Worm (Caenorhabditis elegans) whole organism, L4 larva: Measurements from ENCODE around the gene C08B6.10.

Experiments
- D1046.2 ChIP-seq: fragments of 200-800 bp; sonication (Bioruptor generic); IDR thresholded peaks from 2 replicates; pipeline ENCODE4 v1.3.6; 2022; ENCODE audit warnings: missing genetic modification characterization, missing compliant biosample characterization
- F10B5.3 ChIP-seq: sonication (generic microtip); optimal IDR thresholded peaks from 2 replicates; lab custom pipeline; 2016; ENCODE audit warnings: mild to moderate bottlenecking, missing genetic modification characterization, missing compliant biosample characterization
- F37D6.2 ChIP-seq: sonication (generic microtip); optimal IDR thresholded peaks from 2 replicates; lab custom pipeline; 2016; ENCODE audit warnings: mild to moderate bottlenecking, missing genetic modification characterization, missing compliant biosample characterization
- F44E2.7 ChIP-seq: fragments of 200-800 bp; sonication (Bioruptor generic); IDR thresholded peaks from 2 replicates; pipeline ENCODE4 v2.1.2; 2022; ENCODE audit warnings: missing genetic modification characterization, missing compliant biosample characterization
- R02D3.7 ChIP-seq: fragments of 150-350 bp; sonication (generic microtip); optimal IDR thresholded peaks from 3 replicates; lab custom pipeline; 2014; ENCODE audit warnings: missing biosample characterization, missing genetic modification characterization
- T20F7.1 ChIP-seq: fragments of 200-800 bp; sonication (Bioruptor generic); optimal IDR thresholded peaks from 2 replicates; lab custom pipeline; 2018; ENCODE audit warnings: mild to moderate bottlenecking, missing genetic modification characterization, missing compliant biosample characterization
- Y105C5A.15 ChIP-seq: fragments of 200-800 bp; sonication (Bioruptor generic); IDR thresholded peaks from 2 replicates; pipeline ENCODE4 v1.3.6; 2022; ENCODE audit warnings: missing genetic modification characterization, missing compliant biosample characterization
- Y5F2A.4 ChIP-seq: fragments of 200-800 bp; sonication (Bioruptor generic); optimal IDR thresholded peaks from 2 replicates; lab custom pipeline; 2018; ENCODE audit warnings: mild to moderate bottlenecking, missing genetic modification characterization, missing compliant biosample characterization
- ZK546.5 ChIP-seq, 2 experiments: sonication (generic microtip); optimal IDR thresholded peaks; 2 replicates each; lab custom pipeline; 2017; ENCODE audit warnings: missing biosample characterization in 2 of 2, missing genetic modification characterization in 2 of 2
- aha-1 ChIP-seq: fragments of 150-350 bp; peaks from one replicate; lab custom pipeline; 2014; ENCODE audit warnings: missing biosample characterization, missing genetic modification characterization
- aly-2 ChIP-seq: sonication (generic microtip); optimal IDR thresholded peaks from 2 replicates; lab custom pipeline; 2018; ENCODE audit warnings: missing biosample characterization, missing genetic modification characterization
- attf-4 ChIP-seq: sonication (generic microtip); optimal IDR thresholded peaks from 3 replicates; lab custom pipeline; 2017; ENCODE audit warnings: missing biosample characterization, missing genetic modification characterization
- ceh-28 ChIP-seq: fragments of 150-350 bp; optimal IDR thresholded peaks from 2 replicates; lab custom pipeline; 2014; ENCODE audit warnings: missing biosample characterization, missing genetic modification reagents, missing genetic modification characterization
- ceh-32 ChIP-seq: sonication (generic microtip); optimal IDR thresholded peaks from 2 replicates; lab custom pipeline; 2016; ENCODE audit warnings: mild to moderate bottlenecking, missing genetic modification characterization, missing compliant biosample characterization; ENCODE audit not compliant: poor library complexity
- ceh-62 ChIP-seq: sonication (generic microtip); optimal IDR thresholded peaks from 2 replicates; lab custom pipeline; 2017; ENCODE audit warnings: missing biosample characterization, missing genetic modification characterization
- ceh-82 ChIP-seq: sonication (generic microtip); optimal IDR thresholded peaks from 2 replicates; lab custom pipeline; 2017; ENCODE audit warnings: missing biosample characterization, missing genetic modification characterization
- ctbp-1 ChIP-seq: fragments of 200-800 bp; sonication (Bioruptor generic); IDR thresholded peaks from 2 replicates; pipeline ENCODE4 v1.3.6; 2022; ENCODE audit warnings: missing genetic modification reagents, missing genetic modification characterization, missing compliant biosample characterization
- daf-16 ChIP-seq, 3 experiments: sonication (generic microtip); optimal IDR thresholded peaks; 2 replicates each; lab custom pipeline; 2016 to 2017; ENCODE audit warnings: missing genetic modification characterization in 3 of 3, missing genetic modification reagents in 3 of 3, mild to moderate bottlenecking in 2 of 3, missing compliant biosample characterization in 2 of 3, missing biosample characterization in 1 of 3, moderate library complexity in 1 of 3
- daf-19 ChIP-seq: fragments of 200-800 bp; sonication (Bioruptor generic); conservative IDR thresholded peaks from 2 replicates; pipeline ENCODE4 v1.3.6; 2022; ENCODE audit warnings: missing genetic modification characterization, missing compliant biosample characterization
- dve-1 ChIP-seq: sonication (generic microtip); optimal IDR thresholded peaks from 2 replicates; lab custom pipeline; 2017; ENCODE audit warnings: antibody characterized with exemption, mild to moderate bottlenecking, missing genetic modification characterization, missing compliant biosample characterization; ENCODE audit not compliant: insufficient read depth
- egl-43 ChIP-seq: fragments of 200-800 bp; sonication (Bioruptor generic); IDR thresholded peaks from 2 replicates; pipeline ENCODE4 v1.3.6; 2022; ENCODE audit warnings: missing genetic modification reagents, missing genetic modification characterization, missing compliant biosample characterization
- fkh-10 ChIP-seq: fragments of 150-350 bp; optimal IDR thresholded peaks from 2 replicates; lab custom pipeline; 2014; ENCODE audit warnings: missing biosample characterization, missing genetic modification reagents, missing genetic modification characterization
- gei-8 ChIP-seq: fragments of 200-800 bp; sonication (Bioruptor generic); optimal IDR thresholded peaks from 2 replicates; lab custom pipeline; 2018; ENCODE audit warnings: mild to moderate bottlenecking, missing genetic modification characterization, missing compliant biosample characterization
- hif-1 ChIP-seq, 2 experiments: sonication (generic microtip); optimal IDR thresholded peaks; 2 replicates each; lab custom pipeline; 2016 to 2017; ENCODE audit warnings: missing compliant biosample characterization in 2 of 2, missing genetic modification characterization in 2 of 2, missing genetic modification reagents in 2 of 2, missing genotype in 2 of 2, mild to moderate bottlenecking in 1 of 2
- hlh-11 ChIP-seq: fragments of 200-800 bp; sonication (Bioruptor generic); optimal IDR thresholded peaks from 2 replicates; lab custom pipeline; 2018; ENCODE audit warnings: mild to moderate bottlenecking, missing genetic modification characterization, missing compliant biosample characterization
- hlh-30 ChIP-seq: sonication (generic microtip); optimal IDR thresholded peaks from 2 replicates; lab custom pipeline; 2017; ENCODE audit warnings: antibody characterized with exemption, mild to moderate bottlenecking, missing genetic modification characterization, missing compliant biosample characterization; ENCODE audit not compliant: insufficient read depth
- lin-1 ChIP-seq: fragments of 200-800 bp; sonication (Bioruptor generic); IDR thresholded peaks from 2 replicates; pipeline ENCODE4 v1.3.6; 2022; ENCODE audit warnings: missing genetic modification reagents, missing genetic modification characterization, missing compliant biosample characterization
- lin-13 ChIP-seq: fragments of 150-350 bp; optimal IDR thresholded peaks from 2 replicates; lab custom pipeline; 2014; ENCODE audit warnings: missing biosample characterization, missing genetic modification reagents, missing genetic modification characterization
- lin-15B ChIP-seq: fragments of 150-350 bp; sonication (generic microtip); optimal IDR thresholded peaks from 3 replicates; lab custom pipeline; 2014; ENCODE audit warnings: missing biosample characterization, missing genetic modification characterization
- lin-38 ChIP-seq: fragments of 200-800 bp; sonication (Bioruptor generic); IDR thresholded peaks from 2 replicates; pipeline ENCODE4 v1.3.6; 2022; ENCODE audit warnings: missing genetic modification reagents, missing genetic modification characterization, missing compliant biosample characterization
- lin-39 ChIP-seq: fragments of 150-350 bp; optimal IDR thresholded peaks from 2 replicates; lab custom pipeline; 2014; ENCODE audit warnings: missing biosample characterization, missing genetic modification reagents, missing genetic modification characterization
- lsy-2 ChIP-seq, 2 experiments: fragments of 150-350 bp in 1 of 2; sonication (generic microtip) in 1 of 2; optimal IDR thresholded peaks; 2 replicates each; lab custom pipeline; 2014 to 2017; ENCODE audit warnings: missing biosample characterization in 2 of 2, missing genetic modification characterization in 2 of 2
- mep-1 ChIP-seq: fragments of 150-350 bp; sonication (generic microtip); optimal IDR thresholded peaks from 3 replicates; lab custom pipeline; 2014; ENCODE audit warnings: missing biosample characterization, missing genetic modification characterization
- mes-2 ChIP-seq: sonication (generic microtip); optimal IDR thresholded peaks from 2 replicates; lab custom pipeline; 2016; ENCODE audit warnings: missing genotype, mild to moderate bottlenecking, missing genetic modification characterization, missing compliant biosample characterization; ENCODE audit not compliant: poor library complexity, severe bottlenecking
- mxl-3 ChIP-seq: fragments of 200-800 bp; sonication (Bioruptor generic); optimal IDR thresholded peaks from 2 replicates; lab custom pipeline; 2018; ENCODE audit warnings: mild to moderate bottlenecking, missing genetic modification characterization, missing compliant biosample characterization
- nhr-102 ChIP-seq: sonication (generic microtip); optimal IDR thresholded peaks from 2 replicates; lab custom pipeline; 2016; ENCODE audit warnings: mild to moderate bottlenecking, missing genetic modification characterization, moderate library complexity, missing compliant biosample characterization
- nhr-25 ChIP-seq: sonication (generic microtip); optimal IDR thresholded peaks from 2 replicates; lab custom pipeline; 2017; ENCODE audit warnings: missing genetic modification characterization, mild to moderate bottlenecking, missing compliant biosample characterization, antibody characterized with exemption, moderate library complexity, borderline replicate concordance; ENCODE audit not compliant: insufficient read depth
- nhr-28 ChIP-seq: fragments of 150-350 bp; optimal IDR thresholded peaks from 2 replicates; lab custom pipeline; 2014; ENCODE audit warnings: missing biosample characterization, missing genetic modification characterization
- nhr-77 ChIP-seq: fragments of 150-350 bp; optimal IDR thresholded peaks from 2 replicates; lab custom pipeline; 2014; ENCODE audit warnings: missing biosample characterization, missing genetic modification characterization
- pha-4 ChIP-seq, 2 experiments: fragments of 150-350 bp in 1 of 2; fragments of 200-800 bp in 1 of 2; sonication (Bioruptor generic) in 1 of 2; IDR thresholded peaks in 1 of 2; optimal IDR thresholded peaks in 1 of 2; 2 replicates each; pipeline versions ENCODE4 v1.3.6 to Lab custom; 2014 to 2022; ENCODE audit warnings: missing genetic modification characterization in 2 of 2, missing genetic modification reagents in 2 of 2, missing biosample characterization in 1 of 2, missing compliant biosample characterization in 1 of 2
- pqm-1 ChIP-seq: sonication (generic microtip); optimal IDR thresholded peaks from 2 replicates; lab custom pipeline; 2017; ENCODE audit warnings: missing biosample characterization, missing genetic modification characterization
- rbr-2 ChIP-seq: sonication (generic microtip); optimal IDR thresholded peaks from 2 replicates; lab custom pipeline; 2016; ENCODE audit warnings: missing genotype, missing genetic modification characterization, missing compliant biosample characterization
- snpc-1.2 ChIP-seq: fragments of 200-800 bp; sonication (Bioruptor generic); IDR thresholded peaks from 2 replicates; pipeline ENCODE4 v1.3.6; 2022; ENCODE audit warnings: missing genetic modification reagents, missing genetic modification characterization, missing compliant biosample characterization
- snpc-4 ChIP-seq: fragments of 150-350 bp; optimal IDR thresholded peaks from 2 replicates; lab custom pipeline; 2014; ENCODE audit warnings: missing biosample characterization, missing genetic modification characterization
- spr-1 ChIP-seq: sonication (generic microtip); optimal IDR thresholded peaks from 2 replicates; lab custom pipeline; 2016; ENCODE audit warnings: mild to moderate bottlenecking, missing genetic modification characterization, missing compliant biosample characterization
- spr-3 ChIP-seq: fragments of 200-800 bp; sonication (Bioruptor generic); optimal IDR thresholded peaks from 2 replicates; lab custom pipeline; 2018; ENCODE audit warnings: mild to moderate bottlenecking, missing genetic modification characterization, missing compliant biosample characterization
- tag-97 ChIP-seq: fragments of 200-800 bp; sonication (Bioruptor generic); IDR thresholded peaks from 2 replicates; pipeline ENCODE4 v1.3.6; 2022; ENCODE audit warnings: missing genetic modification characterization, missing compliant biosample characterization
- tra-1 ChIP-seq: fragments of 200-800 bp; sonication (Bioruptor generic); IDR thresholded peaks from 2 replicates; pipeline ENCODE4 v1.3.6; 2022; ENCODE audit warnings: missing genetic modification reagents, missing genetic modification characterization, missing compliant biosample characterization
- zfp-2 ChIP-seq: sonication (generic microtip); optimal IDR thresholded peaks from 2 replicates; lab custom pipeline; 2016; ENCODE audit warnings: mild to moderate bottlenecking, missing genetic modification characterization, missing compliant biosample characterization
- zfp-3 ChIP-seq: fragments of 200-800 bp; sonication (Bioruptor generic); conservative IDR thresholded peaks from 2 replicates; pipeline ENCODE4 v1.3.6; 2022; ENCODE audit warnings: missing genetic modification reagents, missing genetic modification characterization, missing compliant biosample characterization

Gene C08B6.10

DNA sequence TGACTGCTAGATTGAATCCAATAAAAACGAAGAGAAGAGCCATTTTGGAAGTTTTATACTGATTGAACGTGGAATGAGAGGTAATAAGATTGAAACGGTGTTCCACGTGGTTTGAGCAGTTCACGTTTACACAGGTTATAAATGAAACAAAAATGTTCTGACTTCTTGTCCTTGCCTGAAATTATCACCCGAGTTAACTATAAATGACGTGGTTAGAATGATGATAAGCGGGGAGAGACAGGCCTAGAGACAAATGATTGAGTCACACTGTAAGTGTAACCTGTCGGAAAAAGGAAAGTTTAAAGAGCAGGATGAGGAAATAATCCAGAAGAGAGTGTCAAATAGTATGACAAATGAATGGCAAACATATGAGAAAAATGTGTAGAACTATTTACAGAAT is 35.7 kb downstream of the C08B6.10 start, which contains the start of gene C51E3.10:
Gene C51E3.10, minus strand, starts transcription at position 181 of the 400 bp plus-strand sequence.
- 0 out of 2 replicates have a peak, but pooled peaks have one; percentile 8 for TF ChIP-seq pha-4 (GFP tag; IDR thresholded peaks at IDR 0.05; lab: Robert Waterston, UW)
- TF ChIP-seq pha-4 (tag; optimal IDR thresholded peaks at IDR 0.05; lab: Kevin White, UChicago): no peak
- TF ChIP-seq lin-1 (GFP tag; lab: Robert Waterston, UW): peak; percentile 71; the same call in 1 of the 2 replicates
- TF ChIP-seq nhr-77 (tag; lab: Kevin White, UChicago): peak; percentile 35
- TF ChIP-seq F44E2.7 (GFP tag; lab: Robert Waterston, UW): no peak
- TF ChIP-seq mep-1: peak; percentile 36
- peak; percentile 88 for TF ChIP-seq nhr-28 (tag; lab: Kevin White, UChicago)
- no peak for TF ChIP-seq daf-16 (GFP tag; optimal IDR thresholded peaks at IDR 0.05; lab: Kevin White, UChicago)
- TF ChIP-seq daf-16 (tag; optimal IDR thresholded peaks at IDR 0.05; lab: Kevin White, UChicago): peak; percentile 66
- TF ChIP-seq snpc-1.2: no peak
- no peak for TF ChIP-seq R02D3.7
- TF ChIP-seq nhr-102 (tag; lab: Kevin White, UChicago): no peak
- no peak for TF ChIP-seq F37D6.2 (tag; lab: Kevin White, UChicago)
- TF ChIP-seq zfp-2 (tag; lab: Kevin White, UChicago): no peak
- no peak for TF ChIP-seq egl-43 (GFP tag; lab: Robert Waterston, UW)
- no peak for TF ChIP-seq ceh-82 (tag; lab: Kevin White, UChicago)
- peak; percentile 73 for TF ChIP-seq aha-1 (tag; lab: Kevin White, UChicago)
- TF ChIP-seq mes-2 (tag; lab: Kevin White, UChicago): no peak
- TF ChIP-seq daf-19: no peak
- peak; percentile 80 for TF ChIP-seq hlh-11 (tag; lab: Kevin White, UChicago)
- TF ChIP-seq D1046.2: no peak
- no peak for TF ChIP-seq ceh-62 (tag; lab: Kevin White, UChicago)
- no peak for TF ChIP-seq fkh-10 (GFP tag; lab: Kevin White, UChicago)
- no peak for TF ChIP-seq F10B5.3
- no peak for TF ChIP-seq gei-8 (GFP tag; lab: Kevin White, UChicago)
- peak in 1 of 2 experiments; percentile 32 for TF ChIP-seq lsy-2 (tag; optimal IDR thresholded peaks at IDR 0.05; lab: Kevin White, UChicago)
- TF ChIP-seq spr-1 (tag; lab: Kevin White, UChicago): no peak
- no peak for TF ChIP-seq hif-1 (tag; optimal IDR thresholded peaks at IDR 0.05; lab: Kevin White, UChicago)
- no peak for TF ChIP-seq snpc-4
- TF ChIP-seq ZK546.5 (tag; optimal IDR thresholded peaks at IDR 0.05; lab: Kevin White, UChicago): no peak
- no peak for TF ChIP-seq nhr-25 (tag; lab: Kevin White, UChicago)
- TF ChIP-seq zfp-3: no peak
- no peak for TF ChIP-seq ctbp-1 (GFP tag; lab: Robert Waterston, UW)
- no peak for TF ChIP-seq tag-97
- no peak for TF ChIP-seq lin-15B (tag; lab: Kevin White, UChicago)
- TF ChIP-seq Y5F2A.4 (GFP tag; lab: Kevin White, UChicago): no peak
- TF ChIP-seq pqm-1 (tag; lab: Kevin White, UChicago): peak; percentile 93
- no peak for TF ChIP-seq rbr-2 (tag; lab: Kevin White, UChicago)
- TF ChIP-seq attf-4 (tag; lab: Kevin White, UChicago): no peak
- TF ChIP-seq T20F7.1 (GFP tag; lab: Kevin White, UChicago): no peak
- no peak for TF ChIP-seq ceh-32 (tag; lab: Kevin White, UChicago)
- TF ChIP-seq Y105C5A.15: no peak
- TF ChIP-seq ceh-28 (tag; lab: Kevin White, UChicago): no peak
- TF ChIP-seq dve-1 (tag; lab: Kevin White, UChicago): peak; percentile 70
- TF ChIP-seq aly-2 (tag; lab: Kevin White, UChicago): no peak
- TF ChIP-seq lin-39 (tag; lab: Kevin White, UChicago): no peak
- TF ChIP-seq mxl-3 (GFP tag; lab: Kevin White, UChicago): peak; percentile 76
- TF ChIP-seq spr-3 (GFP tag; lab: Kevin White, UChicago): no peak
- no peak for TF ChIP-seq lin-38
- TF ChIP-seq lin-13 (GFP tag; lab: Kevin White, UChicago): peak; percentile 16
- TF ChIP-seq hlh-30 (tag; lab: Kevin White, UChicago): peak; percentile 68
- peak; percentile 68; the same call in 1 of the 2 replicates for TF ChIP-seq tra-1
